Worm (Caenorhabditis elegans) whole organism, young adult: Measurements from ENCODE around the gene nas-25.

Experiments
- B0336.3 ChIP-seq: fragments of 200-800 bp; sonication (Bioruptor generic); IDR thresholded peaks from 2 replicates; pipeline ENCODE4 v1.3.6; 2022; ENCODE audit warnings: missing genetic modification characterization, missing compliant biosample characterization
- C06A6.2 ChIP-seq: fragments of 200-800 bp; sonication (Bioruptor generic); conservative IDR thresholded peaks from 2 replicates; pipeline ENCODE4 v1.3.6; 2022; ENCODE audit warnings: missing genetic modification characterization, missing compliant biosample characterization
- C17E4.6 ChIP-seq: fragments of 200-800 bp; sonication (Bioruptor generic); IDR thresholded peaks from 2 replicates; pipeline ENCODE4 v1.3.6; 2022; ENCODE audit warnings: missing genetic modification reagents, missing genetic modification characterization, missing compliant biosample characterization
- F33H1.4 ChIP-seq: fragments of 200-800 bp; sonication (Bioruptor generic); IDR thresholded peaks from 2 replicates; pipeline ENCODE4 v1.3.6; 2022; ENCODE audit warnings: missing genetic modification reagents, missing genetic modification characterization, missing compliant biosample characterization
- F57A8.1 ChIP-seq: fragments of 200-800 bp; sonication (Bioruptor generic); optimal IDR thresholded peaks from 2 replicates; lab custom pipeline; 2018; ENCODE audit warnings: mild to moderate bottlenecking, missing genetic modification characterization, moderate library complexity, missing compliant biosample characterization
- K11D2.4 ChIP-seq: fragments of 200-800 bp; sonication (Bioruptor generic); IDR thresholded peaks from 2 replicates; pipeline ENCODE4 v1.3.6; 2022; ENCODE audit warnings: missing genetic modification reagents, missing genetic modification characterization, missing compliant biosample characterization
- ama-1 ChIP-seq, 3 experiments: fragments of 150-350 bp in 1 of 3; sonication (generic microtip) in 2 of 3; optimal IDR thresholded peaks; 2 replicates each; lab custom pipeline; 2014 to 2018; ENCODE audit warnings: missing biosample characterization in 2 of 3, missing genetic modification characterization in 2 of 3, missing genetic modification reagents in 2 of 3
- athp-1 ChIP-seq: sonication (generic microtip); optimal IDR thresholded peaks from 2 replicates; lab custom pipeline; 2017; ENCODE audit warnings: mild to moderate bottlenecking, missing genetic modification characterization, missing compliant biosample characterization
- attf-3 ChIP-seq: fragments of 200-800 bp; sonication (Bioruptor generic); conservative IDR thresholded peaks from 2 replicates; pipeline ENCODE4 v1.3.6; 2022; ENCODE audit warnings: missing genetic modification reagents, missing genetic modification characterization, missing compliant biosample characterization
- attf-5 ChIP-seq: fragments of 200-800 bp; sonication (Bioruptor generic); optimal IDR thresholded peaks from 2 replicates; lab custom pipeline; 2018; ENCODE audit warnings: mild to moderate bottlenecking, missing genetic modification characterization, missing compliant biosample characterization
- bed-1 ChIP-seq: fragments of 200-800 bp; sonication (Bioruptor generic); IDR thresholded peaks from 2 replicates; pipeline ENCODE4 v1.3.6; 2022; ENCODE audit warnings: missing genetic modification reagents, missing genetic modification characterization, missing compliant biosample characterization
- ccch-3 ChIP-seq: fragments of 200-800 bp; sonication (Bioruptor generic); optimal IDR thresholded peaks from 2 replicates; lab custom pipeline; 2018; ENCODE audit warnings: mild to moderate bottlenecking, missing genetic modification characterization, missing compliant biosample characterization
- dpl-1 ChIP-seq: fragments of 150-350 bp; optimal IDR thresholded peaks from 2 replicates; lab custom pipeline; 2014; ENCODE audit warnings: missing biosample characterization, missing genetic modification reagents, missing genetic modification characterization
- egl-18 ChIP-seq: fragments of 200-800 bp; sonication (Bioruptor generic); IDR thresholded peaks from 2 replicates; pipeline ENCODE4 v1.3.6; 2022; ENCODE audit warnings: missing genetic modification reagents, missing genetic modification characterization, missing compliant biosample characterization
- ekl-4 ChIP-seq: fragments of 200-800 bp; sonication (Bioruptor generic); IDR thresholded peaks from 2 replicates; pipeline ENCODE4 v1.3.6; 2022; ENCODE audit warnings: missing genetic modification reagents, missing genetic modification characterization, missing compliant biosample characterization
- fkh-3 ChIP-seq: sonication (generic microtip); optimal IDR thresholded peaks from 2 replicates; lab custom pipeline; 2016; ENCODE audit warnings: mild to moderate bottlenecking, missing genetic modification characterization, missing compliant biosample characterization
- gei-17 ChIP-seq: fragments of 200-800 bp; sonication (Bioruptor generic); optimal IDR thresholded peaks from 2 replicates; lab custom pipeline; 2018; ENCODE audit warnings: mild to moderate bottlenecking, missing genetic modification characterization, missing compliant biosample characterization
- him-1 ChIP-seq: sonication (generic microtip); optimal IDR thresholded peaks from 2 replicates; lab custom pipeline; 2016; ENCODE audit warnings: missing genotype, missing genetic modification reagents, missing genetic modification characterization, missing compliant biosample characterization
- hmg-1.2 ChIP-seq: fragments of 200-800 bp; sonication (Bioruptor generic); IDR thresholded peaks from 2 replicates; pipeline ENCODE4 v1.3.6; 2022; ENCODE audit warnings: missing genetic modification reagents, missing genetic modification characterization, missing compliant biosample characterization
- hmg-20 ChIP-seq: fragments of 200-800 bp; sonication (Bioruptor generic); IDR thresholded peaks from 2 replicates; pipeline ENCODE4 v1.3.6; 2022; ENCODE audit warnings: missing genetic modification reagents, missing genetic modification characterization, missing compliant biosample characterization
- let-607 ChIP-seq, 2 experiments: fragments of 200-800 bp in 1 of 2; sonication (Bioruptor generic) in 1 of 2; sonication (generic microtip) in 1 of 2; optimal IDR thresholded peaks; 2 replicates each; lab custom pipeline; 2016 to 2018; ENCODE audit warnings: mild to moderate bottlenecking in 2 of 2, missing compliant biosample characterization in 2 of 2, missing genetic modification characterization in 2 of 2, moderate library complexity in 2 of 2, missing genotype in 1 of 2
- lin-35 ChIP-seq, 3 experiments: fragments of 150-350 bp in 2 of 3; sonication (generic microtip) in 1 of 3; optimal IDR thresholded peaks; 2 replicates each; lab custom pipeline; 2014 to 2018; ENCODE audit warnings: missing biosample characterization in 3 of 3, missing genetic modification characterization in 3 of 3, missing genetic modification reagents in 3 of 3
- lin-40 ChIP-seq: sonication (generic microtip); optimal IDR thresholded peaks from 2 replicates; lab custom pipeline; 2016; ENCODE audit warnings: missing genetic modification characterization, mild to moderate bottlenecking, missing compliant biosample characterization, missing genotype, missing genetic modification reagents
- lsy-27 ChIP-seq: sonication (generic microtip); optimal IDR thresholded peaks from 2 replicates; lab custom pipeline; 2017; ENCODE audit warnings: missing genetic modification characterization, mild to moderate bottlenecking, missing compliant biosample characterization, antibody characterized with exemption, missing genotype, borderline replicate concordance; ENCODE audit not compliant: insufficient read depth
- madf-6 ChIP-seq: fragments of 200-800 bp; sonication (Bioruptor generic); IDR thresholded peaks from 2 replicates; pipeline ENCODE4 v1.3.6; 2022; ENCODE audit warnings: missing genetic modification reagents, missing genetic modification characterization, missing compliant biosample characterization
- mxl-1 ChIP-seq: sonication (generic microtip); optimal IDR thresholded peaks from 2 replicates; lab custom pipeline; 2016; ENCODE audit warnings: missing genetic modification characterization, missing compliant biosample characterization
- pha-4 ChIP-seq: fragments of 150-350 bp; sonication (generic microtip); optimal IDR thresholded peaks from 2 replicates; lab custom pipeline; 2014; ENCODE audit warnings: missing biosample characterization, missing genetic modification reagents, missing genetic modification characterization
- sdz-38 ChIP-seq: sonication (generic microtip); optimal IDR thresholded peaks from 2 replicates; lab custom pipeline; 2016; ENCODE audit warnings: missing genotype, missing genetic modification characterization, missing compliant biosample characterization
- snpc-1.3 ChIP-seq: sonication (generic microtip); optimal IDR thresholded peaks from 2 replicates; lab custom pipeline; 2017; ENCODE audit warnings: missing genetic modification characterization, mild to moderate bottlenecking, missing compliant biosample characterization, antibody characterized with exemption, moderate library complexity, missing genotype, missing genetic modification reagents; ENCODE audit not compliant: insufficient read depth
- snpc-3.4 ChIP-seq: sonication (generic microtip); optimal IDR thresholded peaks from 2 replicates; lab custom pipeline; 2017; ENCODE audit warnings: missing genetic modification characterization, mild to moderate bottlenecking, missing compliant biosample characterization, antibody characterized with exemption, moderate library complexity, missing genotype, missing genetic modification reagents
- somi-1 ChIP-seq: fragments of 200-800 bp; sonication (Bioruptor generic); optimal IDR thresholded peaks from 2 replicates; lab custom pipeline; 2018; ENCODE audit warnings: mild to moderate bottlenecking, missing genetic modification characterization, missing compliant biosample characterization
- tbp1 ChIP-seq: fragments of 200-800 bp; sonication (Bioruptor generic); optimal IDR thresholded peaks from 2 replicates; lab custom pipeline; 2018; ENCODE audit warnings: mild to moderate bottlenecking, missing genetic modification characterization, missing compliant biosample characterization
- ztf-28 ChIP-seq: fragments of 200-800 bp; sonication (Bioruptor generic); IDR thresholded peaks from 2 replicates; pipeline ENCODE4 v1.3.6; 2022; ENCODE audit warnings: missing genetic modification reagents, missing genetic modification characterization, missing compliant biosample characterization

nas-25 gene

ce11 chrII:8810679-8811413, 15.0 kb upstream of the nas-25 start, which contains the start of the genes F46C5.9 and rer-1:
Gene F46C5.9, minus strand, starts transcription at chrII:8810729.
Gene rer-1, plus strand, starts transcription at chrII:8811370.
- TF ChIP-seq snpc-1.3 (tag; lab: Kevin White, UChicago) (peak; percentile 8), lin-35 (GFP tag; optimal IDR thresholded peaks at IDR 0.05; lab: Kevin White, UChicago) (no peak), attf-5 (GFP tag; lab: Kevin White, UChicago) (peak; percentile 38), let-607 (tag; optimal IDR thresholded peaks at IDR 0.05; lab: Kevin White, UChicago) (peak; percentile 4 to 84), gei-17 (GFP tag; lab: Kevin White, UChicago) (no peak)

- TF ChIP-seq ama-1 (optimal IDR thresholded peaks at IDR 0.05; lab: Kevin White, UChicago) (peak; percentile 72), ama-1 (GFP tag; optimal IDR thresholded peaks at IDR 0.05; lab: Kevin White, UChicago) (no peak), dpl-1 (GFP tag; lab: Kevin White, UChicago) (no peak)
Observed at ce11 chrII:8811825-8812224, 14.0 kb upstream of the nas-25 start.

ce11 chrII:8812346-8812745, 13.5 kb upstream of the nas-25 start:
- peak; percentile 31; the same call in 1 of the 2 replicates for TF ChIP-seq B0336.3 (GFP tag; lab: Robert Waterston, UW)
- TF ChIP-seq bed-1: no peak
- no peak for TF ChIP-seq C17E4.6
- TF ChIP-seq ekl-4: 0 out of 2 replicates have a peak, but pooled peaks have one; percentile 39
- no peak for TF ChIP-seq sdz-38 (tag; lab: Kevin White, UChicago)
- no peak for TF ChIP-seq snpc-3.4 (tag; lab: Kevin White, UChicago)
- TF ChIP-seq pha-4: no peak

ce11 chrII:8813659-8814058, 12.2 kb upstream of the nas-25 start:
- TF ChIP-seq somi-1 (peak; percentile 66), lin-40 (peak; percentile 5), tbp1 (GFP tag; lab: Kevin White, UChicago) (no peak)

- TF ChIP-seq ztf-28 (GFP tag; lab: Robert Waterston, UW) (no peak), mxl-1 (tag; lab: Kevin White, UChicago) (no peak), F57A8.1 (GFP tag; lab: Kevin White, UChicago) (no peak), F33H1.4 (GFP tag; lab: Robert Waterston, UW) (no peak), him-1 (tag; lab: Kevin White, UChicago) (no peak), ccch-3 (GFP tag; lab: Kevin White, UChicago) (no peak), lin-35 (GFP tag; optimal IDR thresholded peaks at IDR 0.05; lab: Kevin White, UChicago) (no peak), pha-4 (no peak), athp-1 (tag; lab: Kevin White, UChicago) (no peak), madf-6 (GFP tag; lab: Robert Waterston, UW) (no peak), attf-3 (GFP tag; lab: Robert Waterston, UW) (no peak), fkh-3 (tag; lab: Kevin White, UChicago) (no peak), K11D2.4 (GFP tag; lab: Robert Waterston, UW) (no peak), hmg-20 (GFP tag; lab: Robert Waterston, UW) (no peak), hmg-1.2 (GFP tag; lab: Robert Waterston, UW) (no peak), lsy-27 (tag; lab: Kevin White, UChicago) (no peak), C06A6.2 (no peak), egl-18 (no peak)
- TF ChIP-seq, all 124 proteins: peak for 0
Observed at ce11 chrII:8814231-8814630, 11.6 kb upstream of the nas-25 start.
